Fruit fly (Drosophila melanogaster) whole organism, wandering third instar larva: ENCODE measurements around the gene Grx1.
A peak's percentile ranks its signal among the peaks of the same experiment; 100 is the strongest.

Experiments
- Dfd ChIP-seq: fragments of >200 bp; optimal IDR thresholded peaks from 2 replicates; lab custom pipeline; 2017; ENCODE audit warnings: missing biosample characterization, missing genetic modification characterization
- Hr78 ChIP-seq: fragments of >200 bp; optimal IDR thresholded peaks from 2 replicates; lab custom pipeline; 2017; ENCODE audit warnings: missing biosample characterization, missing genetic modification characterization
- Mio ChIP-seq: sonication (Bioruptor generic); optimal IDR thresholded peaks from 2 replicates; lab custom pipeline; 2016; ENCODE audit warnings: missing biosample characterization, missing genetic modification characterization
- Myc ChIP-seq: fragments of >200 bp; optimal IDR thresholded peaks from 2 replicates; lab custom pipeline; 2017
- Vsx2 ChIP-seq: fragments of 200-300, 225-300 bp; sonication (Bioruptor generic); optimal IDR thresholded peaks from 2 replicates; lab custom pipeline; 2018; ENCODE audit warnings: missing biosample characterization, missing genetic modification characterization; ENCODE audit not compliant: partially characterized antibody
- dmrt93B ChIP-seq: fragments of 200-800 bp; sonication (Bioruptor generic); optimal IDR thresholded peaks from 2 replicates; lab custom pipeline; 2018; ENCODE audit warnings: missing biosample characterization, mild to moderate bottlenecking, missing genetic modification characterization
- dsf ChIP-seq: sonication (Bioruptor generic); optimal IDR thresholded peaks from 2 replicates; lab custom pipeline; 2016; ENCODE audit warnings: missing biosample characterization, missing genetic modification characterization, borderline replicate concordance
- h ChIP-seq: fragments of 200-800 bp; sonication (Bioruptor generic); optimal IDR thresholded peaks from 3 replicates; lab custom pipeline; 2016; ENCODE audit warnings: missing biosample characterization, mild to moderate bottlenecking, missing genetic modification characterization
- pan ChIP-seq: fragments of >200 bp; optimal IDR thresholded peaks from 2 replicates; lab custom pipeline; 2017
- psq ChIP-seq: fragments of 200-800 bp; sonication (Bioruptor generic); optimal IDR thresholded peaks from 3 replicates; lab custom pipeline; 2017; ENCODE audit warnings: missing biosample characterization, mild to moderate bottlenecking, missing genetic modification characterization, moderate library complexity
- tai ChIP-seq: sonication (Bioruptor generic); optimal IDR thresholded peaks from 2 replicates; lab custom pipeline; 2016; ENCODE audit warnings: missing biosample characterization, missing genetic modification characterization

DNA sequence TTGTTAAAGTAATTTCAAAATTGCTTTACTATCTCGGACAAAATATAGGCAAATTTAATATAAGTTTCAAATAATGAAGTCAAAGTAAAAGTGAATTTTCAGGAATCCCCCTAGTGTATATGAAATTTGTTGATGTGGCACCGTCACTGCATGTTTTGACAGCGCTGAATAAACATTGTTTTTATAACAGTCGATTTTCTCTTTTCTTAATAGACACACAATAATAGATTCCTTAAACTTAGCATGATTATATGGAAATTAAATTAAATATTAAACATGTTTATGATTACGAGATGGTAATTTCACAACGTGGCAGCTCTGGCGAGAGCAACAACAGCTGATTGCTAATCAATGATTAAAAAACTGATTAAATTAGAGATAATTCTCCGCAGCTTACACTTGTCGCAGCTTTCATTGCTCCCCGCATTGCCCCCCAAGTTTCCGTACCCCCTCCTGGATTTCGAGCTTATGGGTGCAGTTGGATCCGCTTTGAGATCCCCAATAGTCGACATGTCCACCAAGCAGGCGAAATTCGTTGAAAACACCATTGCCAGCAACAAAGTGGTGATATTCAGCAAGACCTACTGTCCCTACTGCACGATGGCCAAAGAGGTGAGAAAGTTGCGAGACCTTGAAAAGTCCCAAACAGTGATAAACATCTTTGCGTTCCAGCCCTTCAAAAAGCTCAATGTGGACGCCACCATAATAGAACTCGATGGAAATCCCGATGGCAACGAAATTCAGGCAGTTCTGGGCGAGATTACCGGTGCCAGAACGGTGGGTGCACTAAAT is at the start of gene Grx1:
- TF ChIP-seq Dfd (GFP tag; lab: Kevin White, UChicago) (no peak), pan (lab: Kevin White, UChicago) (no peak), tai (GFP tag; lab: Kevin White, UChicago) (no peak), dsf (GFP tag; lab: Kevin White, UChicago) (peak; percentile 39), Myc (lab: Kevin White, UChicago) (no peak), h (GFP tag; lab: Kevin White, UChicago) (peak; percentile 60), dmrt93B (no peak), Vsx2 (GFP tag; lab: Kevin White, UChicago) (no peak), Hr78 (GFP tag; lab: Kevin White, UChicago) (no peak), psq (GFP tag; lab: Kevin White, UChicago) (peak; percentile 27), Mio (GFP tag; lab: Kevin White, UChicago) (no peak)
